Fruit fly (Drosophila melanogaster) whole organism, embryonic: Measurements from ENCODE around the gene CCT7.

Source experiments
- Adf1 ChIP-seq: fragments of 200-800 bp; sonication (Bioruptor generic); IDR thresholded peaks from 2 replicates; pipeline ENCODE4 v1.3.6; 2022; ENCODE audit warnings: missing biosample characterization, missing genetic modification characterization
- B-H2 ChIP-seq: fragments of 200-800 bp; sonication (Bioruptor generic); optimal IDR thresholded peaks from 2 replicates; lab custom pipeline; 2018; ENCODE audit warnings: missing biosample characterization, mild to moderate bottlenecking, missing genetic modification characterization
- CG32772 ChIP-seq: fragments of 200-800 bp; sonication (Bioruptor generic); IDR thresholded peaks from 2 replicates; pipeline ENCODE4 v1.3.6; 2022; ENCODE audit warnings: missing biosample characterization, missing genetic modification characterization
- CG7786 ChIP-seq: fragments of 200-800 bp; sonication (Bioruptor generic); optimal IDR thresholded peaks from 2 replicates; lab custom pipeline; 2016; ENCODE audit warnings: missing biosample characterization, missing genetic modification characterization
- Hr3 ChIP-seq: fragments of 200-800 bp; sonication (Bioruptor generic); optimal IDR thresholded peaks from 3 replicates; lab custom pipeline; 2016; ENCODE audit warnings: missing biosample characterization, missing genetic modification characterization
- Kr ChIP-seq: fragments of 200-800 bp; sonication (Bioruptor generic); optimal IDR thresholded peaks from 2 replicates; lab custom pipeline; 2017; ENCODE audit warnings: missing biosample characterization, mild to moderate bottlenecking, missing genetic modification characterization
- Scr ChIP-seq: fragments of 200-800 bp; sonication (Bioruptor generic); IDR thresholded peaks from 2 replicates; pipeline ENCODE4 v1.3.6; 2022; ENCODE audit warnings: missing biosample characterization, missing genetic modification characterization; ENCODE audit not compliant: partially characterized antibody
- Sox100B ChIP-seq: fragments of 200-800 bp; sonication (Bioruptor generic); optimal IDR thresholded peaks from 3 replicates; lab custom pipeline; 2018; ENCODE audit warnings: missing biosample characterization, mild to moderate bottlenecking, missing genetic modification characterization
- chif ChIP-seq, 2 experiments: fragments of 200-800 bp; sonication (Bioruptor generic); optimal IDR thresholded peaks; 3 replicates each; lab custom pipeline; 2016; ENCODE audit warnings: missing biosample characterization in 2 of 2, missing genetic modification characterization in 2 of 2
- crol ChIP-seq: fragments of 200-800 bp; sonication (Bioruptor generic); IDR thresholded peaks from 2 replicates; pipeline ENCODE4 v1.3.6; 2022; ENCODE audit warnings: missing biosample characterization, missing genetic modification characterization
- gsb-n ChIP-seq: fragments of 200-800 bp; sonication (Bioruptor generic); optimal IDR thresholded peaks from 3 replicates; lab custom pipeline; 2018; ENCODE audit warnings: missing biosample characterization, mild to moderate bottlenecking, missing genetic modification characterization
- jigr1 ChIP-seq: fragments of 200-800 bp; sonication (Bioruptor generic); IDR thresholded peaks from 3 replicates; pipeline ENCODE4 v1.3.6; 2022; ENCODE audit warnings: missing biosample characterization, missing genetic modification characterization
- salm ChIP-seq: fragments of 200-800 bp; sonication (Bioruptor generic); optimal IDR thresholded peaks from 2 replicates; lab custom pipeline; 2018; ENCODE audit warnings: missing biosample characterization, mild to moderate bottlenecking, missing genetic modification characterization
- zfh2 ChIP-seq: fragments of 200-800 bp; sonication (Bioruptor generic); optimal IDR thresholded peaks from 2 replicates; lab custom pipeline; 2016; ENCODE audit warnings: missing biosample characterization, missing genetic modification characterization

DNA sequence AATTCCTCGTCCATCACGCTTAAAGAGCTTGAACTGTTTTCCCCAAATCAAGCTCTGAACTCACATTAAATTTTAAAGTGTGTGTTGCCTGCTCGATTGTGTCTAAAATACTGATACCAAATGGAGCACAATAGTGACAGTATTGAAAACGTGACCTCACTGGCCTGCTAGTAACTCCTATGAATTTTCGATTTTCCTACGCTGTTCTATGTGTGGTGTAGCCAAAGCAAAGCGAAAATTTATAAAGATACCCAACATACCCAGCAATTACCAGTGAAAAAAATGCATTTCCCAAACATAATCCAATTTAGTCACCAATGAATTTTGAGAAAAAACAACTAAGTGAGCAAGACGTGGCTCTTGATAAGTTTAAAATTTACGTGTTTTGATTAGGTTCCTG, 21.5 kb upstream of the CCT7 start, which contains the start of gene CG33191:
- no peak for TF ChIP-seq B-H2
- no peak for TF ChIP-seq zfh2 (GFP tag; lab: Kevin White, UChicago)
- no peak for TF ChIP-seq Kr
- no peak for TF ChIP-seq salm
- no peak for TF ChIP-seq CG32772 (GFP tag; lab: Robert Waterston, UW)
- no peak for TF ChIP-seq gsb-n (tag; lab: Kevin White, UChicago)
- TF ChIP-seq chif (GFP tag; optimal IDR thresholded peaks at IDR 0.05; lab: Kevin White, UChicago) = no peak
- no peak for TF ChIP-seq Scr
- TF ChIP-seq Adf1 (GFP tag; lab: Robert Waterston, UW) = no peak
- TF ChIP-seq jigr1 (GFP tag; lab: Robert Waterston, UW) = no peak
- no peak for TF ChIP-seq Hr3 (GFP tag; lab: Kevin White, UChicago)
- no peak for TF ChIP-seq crol (GFP tag; lab: Robert Waterston, UW)
- no peak for TF ChIP-seq CG7786 (GFP tag; lab: Kevin White, UChicago)
- TF ChIP-seq Sox100B (GFP tag; lab: Kevin White, UChicago) = no peak
